Worm (Caenorhabditis elegans): ENCODE results near the gene F54E4.3.

The F54E4.3 gene

DNA sequence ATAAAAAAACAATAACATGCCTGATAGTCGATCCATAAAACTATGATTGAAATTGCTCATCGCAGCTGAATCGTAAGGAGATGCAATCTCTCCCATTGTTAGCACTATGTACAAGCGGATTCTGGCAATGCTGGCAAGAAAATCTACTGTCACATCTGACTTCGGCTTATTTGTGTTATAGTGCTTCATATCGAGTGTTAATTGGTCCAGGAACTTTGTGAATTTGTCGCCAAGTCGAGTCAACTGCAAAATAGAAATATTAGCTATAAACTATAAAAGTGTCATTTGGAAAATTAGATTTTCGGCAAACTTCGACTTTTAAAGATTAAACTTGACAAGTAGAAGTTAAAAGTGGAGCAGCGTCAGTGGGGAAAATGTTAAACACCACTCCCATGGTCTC lies 51.9 kb downstream of the F54E4.3 start:
- no peak for TF ChIP-seq nhr-120 (GFP tag; IDR thresholded peaks at IDR 0.05)
- no peak for TF ChIP-seq ztf-6 (GFP tag; IDR thresholded peaks at IDR 0.05)
- no peak for TF ChIP-seq snpc-1.1 (tag; optimal IDR thresholded peaks at IDR 0.05; ENCODE audit: insufficient read depth)
- no peak for TF ChIP-seq mcd-1 (GFP tag; IDR thresholded peaks at IDR 0.05)
- TF ChIP-seq lsy-27 (tag; optimal IDR thresholded peaks at IDR 0.05; ENCODE audit: borderline replicate concordance, insufficient read depth), result no peak
- no peak for TF ChIP-seq hrde-1 (tag; optimal IDR thresholded peaks at IDR 0.05; ENCODE audit: borderline replicate concordance)
- no peak for TF ChIP-seq lin-40 (tag; optimal IDR thresholded peaks at IDR 0.05)
- TF ChIP-seq T07F8.4 (tag; optimal IDR thresholded peaks at IDR 0.05), result no peak
- no peak for TF ChIP-seq pha-4 (tag; optimal IDR thresholded peaks at IDR 0.05)
- no peak for TF ChIP-seq ztf-18 (tag; optimal IDR thresholded peaks at IDR 0.05)
- no peak for TF ChIP-seq rec-8 (tag; optimal IDR thresholded peaks at IDR 0.05)
- no peak for TF ChIP-seq F22D6.2 (tag; optimal IDR thresholded peaks at IDR 0.05)
- TF ChIP-seq zfh-2 (GFP tag; conservative IDR thresholded peaks at IDR 0.05), result no peak
- no peak for TF ChIP-seq dpff-1 (tag; optimal IDR thresholded peaks at IDR 0.05)
- TF ChIP-seq mes-4 (tag; optimal IDR thresholded peaks at IDR 0.05), result no peak
- no peak for TF ChIP-seq tbp1 (GFP tag; optimal IDR thresholded peaks at IDR 0.05)
- no peak for TF ChIP-seq pbrm-1 (GFP tag; IDR thresholded peaks at IDR 0.05)
- TF ChIP-seq zim-3 (tag; optimal IDR thresholded peaks at IDR 0.05), result no peak
- TF ChIP-seq F33H1.4 (GFP tag; IDR thresholded peaks at IDR 0.05), result no peak
- TF ChIP-seq attf-5 (GFP tag; optimal IDR thresholded peaks at IDR 0.05), result no peak
